Worm (Caenorhabditis elegans): ENCODE results near the gene lin-8.

DNA sequence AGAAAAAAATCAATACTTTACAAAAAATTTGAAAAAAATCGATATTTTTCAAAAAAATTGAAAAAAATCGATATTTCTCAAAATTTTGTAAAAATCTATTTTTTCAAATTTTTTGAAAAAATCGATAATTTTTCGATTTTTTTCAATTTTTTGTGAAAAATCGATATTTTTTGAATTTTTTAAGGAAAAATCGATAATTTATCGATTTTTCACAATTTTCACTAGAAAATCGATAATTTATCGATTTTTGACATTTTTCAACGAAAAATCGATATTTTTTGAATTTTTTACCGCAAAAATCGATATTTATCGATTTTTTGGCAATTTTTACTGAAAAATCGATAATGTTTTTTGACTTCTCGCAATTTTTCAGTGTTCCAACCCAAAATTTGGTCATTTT lies 6.7 kb downstream of the lin-8 start:
- TF ChIP-seq nhr-11 (tag; optimal IDR thresholded peaks at IDR 0.05) (no peak), F37D6.2 (tag; optimal IDR thresholded peaks at IDR 0.05) (no peak), F49E8.2 (tag; optimal IDR thresholded peaks at IDR 0.05; ENCODE audit: borderline replicate concordance) (no peak), zag-1 (tag; optimal IDR thresholded peaks at IDR 0.05) (no peak)
